Worm (Caenorhabditis elegans): Measurements from ENCODE around the gene nhr-12.

The nhr-12 gene

DNA sequence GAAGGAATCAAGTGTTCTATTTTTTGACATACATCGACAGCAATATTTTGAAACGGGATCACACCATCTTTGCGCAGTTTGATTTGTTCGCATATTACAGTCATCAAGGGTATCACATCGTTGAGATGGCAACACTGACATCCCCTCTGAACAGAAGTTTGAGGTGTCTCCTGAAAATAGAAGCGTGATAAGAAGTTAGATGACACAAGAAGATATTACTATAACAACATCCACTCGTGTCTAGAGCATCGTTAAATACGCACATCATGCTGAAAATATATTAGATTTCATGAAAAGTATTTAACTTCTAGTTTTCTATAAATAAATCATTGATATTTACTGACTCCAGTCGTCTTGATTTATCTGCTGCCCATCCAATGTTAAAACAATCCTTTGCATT lies 11.1 kb downstream of the nhr-12 start:
- TF ChIP-seq peb-1 (tag; optimal IDR thresholded peaks at IDR 0.05) (no peak), mbf-1 (tag; optimal IDR thresholded peaks at IDR 0.05) (no peak), unc-55 (GFP tag; optimal IDR thresholded peaks at IDR 0.05) (no peak), alr-1 (tag; optimal IDR thresholded peaks at IDR 0.05) (no peak), nhr-6 (tag; optimal IDR thresholded peaks at IDR 0.05) (no peak), elt-1 (tag; optimal IDR thresholded peaks at IDR 0.05) (no peak), nhr-77 (tag; optimal IDR thresholded peaks at IDR 0.05) (no peak)

ce11 chrV:10070541-10070940 lies 13.3 kb downstream of the nhr-12 start, which contains the start of gene nhr-192:
TSS of gene nhr-192 (minus strand) at chrV:10070641.
- TF ChIP-seq elt-3 (tag; optimal IDR thresholded peaks at IDR 0.05) = no peak
- no peak for TF ChIP-seq nhr-25 (tag; optimal IDR thresholded peaks at IDR 0.05)
- TF ChIP-seq ceh-16 (tag; optimal IDR thresholded peaks at IDR 0.05) = no peak
- TF ChIP-seq F13H6.1 (tag; optimal IDR thresholded peaks at IDR 0.05) = no peak
- TF ChIP-seq mab-5 (tag; optimal IDR thresholded peaks at IDR 0.05) = no peak

ce11 chrV:10066769-10067168 lies 17.1 kb downstream of the nhr-12 start, which contains the start of gene npr-39:
TSS of gene npr-39 (plus strand) at chrV:10067069.
- TF ChIP-seq ceh-82 (tag; optimal IDR thresholded peaks at IDR 0.05) (no peak), alr-1 (tag; optimal IDR thresholded peaks at IDR 0.05) (no peak), nhr-12 (tag; optimal IDR thresholded peaks at IDR 0.05) (no peak), lin-13 (GFP tag; optimal IDR thresholded peaks at IDR 0.05) (no peak), lin-11 (tag; optimal IDR thresholded peaks at IDR 0.05) (no peak), egl-27 (tag; optimal IDR thresholded peaks at IDR 0.05) (no peak), gmeb-1 (tag; optimal IDR thresholded peaks at IDR 0.05) (no peak), nhr-10 (tag; optimal IDR thresholded peaks at IDR 0.05) (no peak), elt-1 (tag; optimal IDR thresholded peaks at IDR 0.05) (no peak), unc-55 (GFP tag; optimal IDR thresholded peaks at IDR 0.05) (no peak), skn-1 (tag; optimal IDR thresholded peaks at IDR 0.05) (no peak), aly-2 (tag; optimal IDR thresholded peaks at IDR 0.05) (no peak), unc-62 (GFP tag; optimal IDR thresholded peaks at IDR 0.05) (no peak), snpc-4 (tag; optimal IDR thresholded peaks at IDR 0.05) (no peak)

DNA sequence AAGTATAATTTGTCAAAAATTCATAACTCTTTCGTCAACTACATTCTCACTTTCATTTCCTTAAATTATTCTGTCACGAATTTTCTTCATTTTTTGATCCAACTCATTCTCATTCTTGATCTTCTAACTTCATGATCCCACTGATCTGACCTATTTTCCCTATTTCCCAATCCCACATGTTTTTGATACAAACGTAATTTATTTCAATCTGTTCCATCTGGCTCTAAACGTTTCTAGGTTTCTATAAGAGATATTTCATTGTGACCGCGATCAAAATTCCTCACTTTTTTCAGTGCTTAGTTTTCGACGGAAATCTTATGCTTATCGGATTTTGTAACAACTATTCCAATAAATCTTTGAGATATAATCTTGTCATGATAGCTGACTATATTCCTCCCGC lies 18.2 kb downstream of the nhr-12 start:
- TF ChIP-seq nhr-23 (tag; optimal IDR thresholded peaks at IDR 0.05) = no peak
- no peak for TF ChIP-seq ZK546.5 (tag; optimal IDR thresholded peaks at IDR 0.05)
- no peak for TF ChIP-seq mab-5 (tag; optimal IDR thresholded peaks at IDR 0.05)
- no peak for TF ChIP-seq lin-11 (tag; optimal IDR thresholded peaks at IDR 0.05)
- TF ChIP-seq nhr-129 (tag; optimal IDR thresholded peaks at IDR 0.05) = no peak
- TF ChIP-seq elt-3 (tag; optimal IDR thresholded peaks at IDR 0.05) = no peak
- TF ChIP-seq aly-2 (tag; optimal IDR thresholded peaks at IDR 0.05) = no peak
- no peak for TF ChIP-seq F13H6.1 (tag; optimal IDR thresholded peaks at IDR 0.05)
- TF ChIP-seq nhr-6 (tag; optimal IDR thresholded peaks at IDR 0.05) = no peak
- TF ChIP-seq sem-4 (tag; optimal IDR thresholded peaks at IDR 0.05) = no peak
- no peak for TF ChIP-seq lin-39 (tag; optimal IDR thresholded peaks at IDR 0.05)
- TF ChIP-seq lsy-2 (tag; optimal IDR thresholded peaks at IDR 0.05) = no peak
- TF ChIP-seq sma-3 (GFP tag; optimal IDR thresholded peaks at IDR 0.05) = no peak
- no peak for TF ChIP-seq unc-55 (GFP tag; optimal IDR thresholded peaks at IDR 0.05)
- no peak for TF ChIP-seq gmeb-1 (tag; optimal IDR thresholded peaks at IDR 0.05)
- no peak for TF ChIP-seq nhr-12 (tag; optimal IDR thresholded peaks at IDR 0.05)
- TF ChIP-seq nhr-237 (tag; optimal IDR thresholded peaks at IDR 0.05) = no peak
- no peak for TF ChIP-seq peb-1 (tag; optimal IDR thresholded peaks at IDR 0.05)

DNA sequence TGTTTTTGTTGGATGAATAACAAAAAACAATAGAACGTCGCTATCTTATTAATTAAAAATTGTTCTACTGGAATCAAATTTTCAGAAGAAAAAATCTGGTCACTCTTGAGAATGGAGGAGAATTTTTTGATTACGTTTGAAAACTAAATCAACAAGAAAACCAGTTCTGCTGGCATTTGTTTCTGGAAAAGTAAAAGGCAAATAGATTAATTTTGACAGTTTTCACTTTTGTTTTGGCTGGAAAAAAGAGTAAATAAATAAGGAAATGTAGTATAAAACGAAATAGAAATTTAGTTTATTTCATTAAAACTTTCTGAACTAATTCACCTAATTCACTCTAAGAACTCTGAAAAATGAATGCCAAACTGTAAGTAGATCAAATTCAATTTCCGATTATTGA lies 19.6 kb downstream of the nhr-12 start, which contains the start of gene fipr-13:
TSS of gene fipr-13 (plus strand) at position 301 of the 400 bp plus-strand sequence.
- TF ChIP-seq alr-1 (tag; optimal IDR thresholded peaks at IDR 0.05) (no peak), Y55F3AM.14 (GFP tag; optimal IDR thresholded peaks at IDR 0.05) (no peak), sem-4 (tag; optimal IDR thresholded peaks at IDR 0.05) (no peak), mab-5 (tag; optimal IDR thresholded peaks at IDR 0.05) (no peak), nhr-237 (tag; optimal IDR thresholded peaks at IDR 0.05) (no peak), lin-13 (GFP tag; optimal IDR thresholded peaks at IDR 0.05) (no peak), elt-3 (tag; optimal IDR thresholded peaks at IDR 0.05) (no peak), nhr-129 (tag; optimal IDR thresholded peaks at IDR 0.05) (no peak), ztf-1 (GFP tag; conservative IDR thresholded peaks at IDR 0.05) (no peak), ztf-4 (tag; optimal IDR thresholded peaks at IDR 0.05) (no peak), lsy-2 (tag; optimal IDR thresholded peaks at IDR 0.05) (no peak), C34F6.9 (tag; optimal IDR thresholded peaks at IDR 0.05) (no peak), ZK546.5 (tag; optimal IDR thresholded peaks at IDR 0.05) (no peak)

Data from whole organism, L2 larva.